Worm (Caenorhabditis elegans): ENCODE results near the gene W06G6.9.

- no peak for TF ChIP-seq nhr-11 (tag; optimal IDR thresholded peaks at IDR 0.05)
- TF ChIP-seq nhr-12 (tag; optimal IDR thresholded peaks at IDR 0.05), result no peak
- no peak for TF ChIP-seq ama-1 (optimal IDR thresholded peaks at IDR 0.05)
- TF ChIP-seq nhr-77 (tag; optimal IDR thresholded peaks at IDR 0.05), result no peak
- TF ChIP-seq pha-4 (tag; optimal IDR thresholded peaks at IDR 0.05), result no peak
- no peak for TF ChIP-seq lin-39 (tag; optimal IDR thresholded peaks at IDR 0.05)
- no peak for TF ChIP-seq unc-62 (GFP tag; optimal IDR thresholded peaks at IDR 0.05)
- TF ChIP-seq snpc-4 (tag; optimal IDR thresholded peaks at IDR 0.05), result no peak
- TF ChIP-seq fos-1 (tag; optimal IDR thresholded peaks at IDR 0.05), result no peak
Measured at ce11 chrV:16643558-16643957, 2.7 kb downstream of the W06G6.9 start, which contains the start of gene srw-77.
